Worm (Caenorhabditis elegans): Measurements from ENCODE around the gene fubl-1.

The fubl-1 gene

DNA sequence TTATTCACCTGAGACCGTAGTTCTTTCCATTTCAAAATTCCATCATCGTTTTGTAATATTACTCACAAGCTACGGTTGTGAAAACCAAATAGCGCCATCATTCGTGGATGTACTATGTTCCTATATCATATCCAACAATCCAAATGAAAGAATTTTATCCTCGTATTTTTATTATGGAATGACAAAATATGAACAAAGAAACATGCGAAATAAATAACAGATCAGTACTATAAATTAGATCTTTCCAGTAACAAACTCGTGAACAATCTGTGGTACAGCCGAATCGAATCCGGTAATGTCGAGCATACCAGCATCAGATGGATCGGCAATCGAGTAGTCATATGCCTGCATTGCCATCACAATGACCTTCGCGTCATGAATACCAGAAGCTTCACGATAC lies 14.0 kb upstream of the fubl-1 start (continued):
- TF ChIP-seq D2030.7 (GFP tag; IDR thresholded peaks at IDR 0.05) (no peak), snpc-4 (GFP tag; optimal IDR thresholded peaks at IDR 0.05) (no peak), snpc-4 (tag; optimal IDR thresholded peaks at IDR 0.05) (no peak), C06A6.2 (GFP tag; conservative IDR thresholded peaks at IDR 0.05) (no peak), B0336.3 (GFP tag; IDR thresholded peaks at IDR 0.05) (peak; percentile 53; the same call in 1 of the 2 replicates), Y56A3A.18 (GFP tag; IDR thresholded peaks at IDR 0.05) (peak; percentile 44; the same call in 1 of the 2 replicates), B0035.1 (tag; optimal IDR thresholded peaks at IDR 0.05) (no peak), F10E7.11 (tag; optimal IDR thresholded peaks at IDR 0.05) (no peak), F49E8.2 (tag; optimal IDR thresholded peaks at IDR 0.05; ENCODE audit: insufficient read depth) (peak; percentile 10), cebp-1 (GFP tag; IDR thresholded peaks at IDR 0.05) (no peak; the same call in 1 of the 2 replicates), cebp-1 (tag; optimal IDR thresholded peaks at IDR 0.05) (peak; percentile 24), tbp1 (GFP tag; optimal IDR thresholded peaks at IDR 0.05) (no peak)

ce11 chrV:10249515-10249914 lies 10.8 kb upstream of the fubl-1 start:
- no peak for TF ChIP-seq K12H6.12 (tag; optimal IDR thresholded peaks at IDR 0.05)
- TF ChIP-seq unc-130 (GFP tag; optimal IDR thresholded peaks at IDR 0.05) = no peak
- no peak for TF ChIP-seq madf-10 (tag; optimal IDR thresholded peaks at IDR 0.05)
- no peak for TF ChIP-seq snpc-1.1 (tag; optimal IDR thresholded peaks at IDR 0.05; ENCODE audit: insufficient read depth)
- no peak for TF ChIP-seq zim-3 (tag; optimal IDR thresholded peaks at IDR 0.05)
- TF ChIP-seq Y67H2A.10 (GFP tag; conservative IDR thresholded peaks at IDR 0.05) = no peak
- TF ChIP-seq T26A5.8 (tag; optimal IDR thresholded peaks at IDR 0.05) = no peak
- TF ChIP-seq B0019.2 (GFP tag; conservative IDR thresholded peaks at IDR 0.05) = no peak
- TF ChIP-seq hrde-1 (tag; optimal IDR thresholded peaks at IDR 0.05; ENCODE audit: borderline replicate concordance) = no peak

ce11 chrV:10248255-10248979 lies 9.8 kb upstream of the fubl-1 start, which contains the start of gene akt-1:
Gene akt-1, plus strand, starts transcription at chrV:10248905.
- TF ChIP-seq nhr-90 (tag; optimal IDR thresholded peaks at IDR 0.05) = no peak
- TF ChIP-seq egrh-3 (GFP tag; IDR thresholded peaks at IDR 0.05) = no peak
- 0 out of 2 replicates have a peak, but pooled peaks have one; percentile 40 for TF ChIP-seq Y53G8AR.9 (GFP tag; conservative IDR thresholded peaks at IDR 0.05)
- TF ChIP-seq nfyb-1 (GFP tag; IDR thresholded peaks at IDR 0.05) = 0 out of 2 replicates have a peak, but pooled peaks have one; percentile 9
- TF ChIP-seq rpc-1 (optimal IDR thresholded peaks at IDR 0.05) = no peak
- TF ChIP-seq rpc-1 (tag; optimal IDR thresholded peaks at IDR 0.05) = no peak
- peak; percentile 44; the same call in 1 of the 2 replicates for TF ChIP-seq zfh-2 (GFP tag; conservative IDR thresholded peaks at IDR 0.05)

ce11 chrV:10247673-10248239 lies 9.1 kb upstream of the fubl-1 start:
- TF ChIP-seq madf-6 (GFP tag; IDR thresholded peaks at IDR 0.05) = no peak
- TF ChIP-seq madf-10 (tag; optimal IDR thresholded peaks at IDR 0.05) = no peak
- TF ChIP-seq K11D2.4 (GFP tag; IDR thresholded peaks at IDR 0.05) = no peak
- no peak for TF ChIP-seq let-607 (tag; optimal IDR thresholded peaks at IDR 0.05)
- no peak for TF ChIP-seq Y79H2A.3 (GFP tag; conservative IDR thresholded peaks at IDR 0.05)
- no peak for TF ChIP-seq mel-28 (tag; optimal IDR thresholded peaks at IDR 0.05; ENCODE audit: borderline replicate concordance)
- TF ChIP-seq akir-1 (GFP tag; optimal IDR thresholded peaks at IDR 0.05) = no peak
- no peak for TF ChIP-seq ztf-6 (GFP tag; IDR thresholded peaks at IDR 0.05)
- no peak for TF ChIP-seq tlf-1 (GFP tag; optimal IDR thresholded peaks at IDR 0.05)
- TF ChIP-seq athp-1 (tag; optimal IDR thresholded peaks at IDR 0.05) = no peak
- TF ChIP-seq T26A5.8 (tag; optimal IDR thresholded peaks at IDR 0.05) = no peak
- TF ChIP-seq nhr-27 (tag; optimal IDR thresholded peaks at IDR 0.05) = no peak
